Fruit fly (Drosophila melanogaster) whole organism, pupa: ENCODE measurements around the gene CG33191.

ENCODE experiments used
- CG13204 ChIP-seq: fragments of 200-800 bp; sonication (Bioruptor generic); optimal IDR thresholded peaks from 2 replicates; lab custom pipeline; 2018; ENCODE audit warnings: missing biosample characterization, mild to moderate bottlenecking, missing genetic modification characterization, moderate library complexity
- CG14655 ChIP-seq: fragments of 200-800 bp; sonication (Bioruptor generic); optimal IDR thresholded peaks from 3 replicates; lab custom pipeline; 2017; ENCODE audit warnings: mild to moderate bottlenecking, missing biosample characterization, missing genetic modification reagents, missing genetic modification characterization
- CG15710 ChIP-seq: fragments of 200-800 bp; sonication (Bioruptor generic); optimal IDR thresholded peaks from 2 replicates; lab custom pipeline; 2018; ENCODE audit warnings: missing biosample characterization, mild to moderate bottlenecking, missing genetic modification characterization, moderate library complexity
- CG17806 ChIP-seq: fragments of 200-800 bp; sonication (Bioruptor generic); optimal IDR thresholded peaks from 2 replicates; lab custom pipeline; 2018; ENCODE audit warnings: missing biosample characterization, mild to moderate bottlenecking, missing genetic modification characterization, moderate library complexity
- CG32121 ChIP-seq: fragments of 200-800 bp; sonication (Bioruptor generic); IDR thresholded peaks from 2 replicates; pipeline ENCODE4 v1.3.6; 2022; ENCODE audit warnings: missing biosample characterization, missing genetic modification characterization
- CG34367 ChIP-seq: fragments of 200-800 bp; sonication (Bioruptor generic); optimal IDR thresholded peaks from 2 replicates; lab custom pipeline; 2018; ENCODE audit warnings: missing biosample characterization, mild to moderate bottlenecking, missing genetic modification characterization
- CG8301 ChIP-seq: fragments of 200-800 bp; sonication (Bioruptor generic); optimal IDR thresholded peaks from 2 replicates; lab custom pipeline; 2018; ENCODE audit warnings: missing biosample characterization, mild to moderate bottlenecking, missing genetic modification characterization
- EcR ChIP-seq: fragments of 200-800 bp; sonication (Bioruptor generic); optimal IDR thresholded peaks from 3 replicates; lab custom pipeline; 2019; ENCODE audit warnings: missing biosample characterization, missing genetic modification characterization, mild to moderate bottlenecking, moderate library complexity, missing genetic modification reagents
- Pif1B ChIP-seq: fragments of 200-800 bp; sonication (Bioruptor generic); optimal IDR thresholded peaks from 3 replicates; lab custom pipeline; 2016; ENCODE audit warnings: missing biosample characterization, missing genetic modification characterization
- Snoo ChIP-seq: fragments of 200-800 bp; sonication (Bioruptor generic); optimal IDR thresholded peaks from 3 replicates; lab custom pipeline; 2017; ENCODE audit warnings: missing biosample characterization, mild to moderate bottlenecking, missing genetic modification characterization, inconsistent platforms

- TF ChIP-seq CG32121 (GFP tag; lab: Robert Waterston, UW): no peak
- no peak for TF ChIP-seq CG34367
- no peak for TF ChIP-seq CG15710 (tag; lab: Kevin White, UChicago)
- TF ChIP-seq Pif1B (GFP tag; lab: Kevin White, UChicago): no peak
- TF ChIP-seq Snoo (tag; lab: Kevin White, UChicago): no peak
- no peak for TF ChIP-seq EcR (GFP tag; lab: Kevin White, UChicago)
- TF ChIP-seq CG13204 (GFP tag; lab: Kevin White, UChicago): no peak
- TF ChIP-seq CG17806: no peak
- no peak for TF ChIP-seq CG8301 (tag; lab: Kevin White, UChicago)
- no peak for TF ChIP-seq CG14655 (GFP tag; lab: Kevin White, UChicago)
These were observed 26.9 kb upstream of the CG33191 start for dm6 chr3R:8806638-8807037.
